Fruit fly (Drosophila melanogaster) whole organism, pupa: ENCODE data around the gene CG33061.

Experiments
- CG10348 ChIP-seq: fragments of 200-800 bp; sonication (Bioruptor generic); IDR thresholded peaks from 2 replicates; pipeline ENCODE4 v1.3.6; 2022; ENCODE audit warnings: missing biosample characterization, missing genetic modification characterization
- CG15710 ChIP-seq: fragments of 200-800 bp; sonication (Bioruptor generic); optimal IDR thresholded peaks from 2 replicates; lab custom pipeline; 2018; ENCODE audit warnings: missing biosample characterization, mild to moderate bottlenecking, missing genetic modification characterization, moderate library complexity
- CG32121 ChIP-seq: fragments of 200-800 bp; sonication (Bioruptor generic); IDR thresholded peaks from 2 replicates; pipeline ENCODE4 v1.3.6; 2022; ENCODE audit warnings: missing biosample characterization, missing genetic modification characterization
- CG8301 ChIP-seq: fragments of 200-800 bp; sonication (Bioruptor generic); optimal IDR thresholded peaks from 2 replicates; lab custom pipeline; 2018; ENCODE audit warnings: missing biosample characterization, mild to moderate bottlenecking, missing genetic modification characterization
- CG9948 ChIP-seq: fragments of 200-800 bp; sonication (Bioruptor generic); optimal IDR thresholded peaks from 2 replicates; lab custom pipeline; 2018; ENCODE audit warnings: missing biosample characterization, mild to moderate bottlenecking, missing genetic modification characterization, moderate library complexity
- EcR ChIP-seq: fragments of 200-800 bp; sonication (Bioruptor generic); optimal IDR thresholded peaks from 3 replicates; lab custom pipeline; 2019; ENCODE audit warnings: missing biosample characterization, missing genetic modification characterization, mild to moderate bottlenecking, moderate library complexity, missing genetic modification reagents
- Ets98B ChIP-seq: fragments of 200-800 bp; sonication (Bioruptor generic); IDR thresholded peaks from 2 replicates; pipeline ENCODE4 v1.3.6; 2022; ENCODE audit warnings: missing biosample characterization, missing genetic modification characterization
- Pif1B ChIP-seq: fragments of 200-800 bp; sonication (Bioruptor generic); optimal IDR thresholded peaks from 3 replicates; lab custom pipeline; 2016; ENCODE audit warnings: missing biosample characterization, missing genetic modification characterization
- gl ChIP-seq: fragments of 200-800 bp; sonication (Bioruptor generic); optimal IDR thresholded peaks from 2 replicates; lab custom pipeline; 2018; ENCODE audit warnings: missing biosample characterization, mild to moderate bottlenecking, missing genetic modification characterization
- rn ChIP-seq: fragments of 200-800 bp; sonication (Bioruptor generic); IDR thresholded peaks from 2 replicates; pipeline ENCODE4 v1.3.6; 2022; ENCODE audit warnings: missing biosample characterization, missing genetic modification characterization

DNA sequence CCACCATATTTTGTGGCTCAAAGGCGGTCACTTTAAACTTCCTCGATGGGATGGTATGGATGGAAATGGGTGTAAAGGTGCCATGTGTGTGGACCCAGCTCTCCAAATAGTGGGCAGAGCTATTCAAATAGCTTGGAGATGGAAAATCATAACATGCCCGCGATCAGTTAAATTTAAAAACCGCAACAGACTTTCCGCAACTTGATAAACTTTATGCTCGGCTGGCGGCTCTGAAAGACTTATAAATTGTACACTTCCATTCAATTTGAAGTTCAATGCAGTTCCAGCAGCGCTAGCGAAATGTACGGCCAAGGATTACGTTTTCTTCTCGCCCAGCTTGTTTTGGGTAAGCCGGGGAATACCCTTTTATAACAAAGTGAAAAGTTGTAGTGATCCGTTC is 16.4 kb downstream of the CG33061 start, which contains the start of gene CG33257:
- TF ChIP-seq gl (no peak), CG15710 (tag; lab: Kevin White, UChicago) (no peak), Pif1B (GFP tag; lab: Kevin White, UChicago) (no peak), Ets98B (GFP tag; lab: Robert Waterston, UW) (no peak), rn (no peak), EcR (GFP tag; lab: Kevin White, UChicago) (no peak), CG10348 (GFP tag; lab: Robert Waterston, UW) (no peak), CG32121 (no peak), CG9948 (no peak), CG8301 (tag; lab: Kevin White, UChicago) (no peak)
